Worm (Caenorhabditis elegans) whole organism, L1 larva: Measurements from ENCODE around the gene C06E2.5.

Experiments
- C04F5.9 ChIP-seq: sonication (generic microtip); optimal IDR thresholded peaks from 2 replicates; lab custom pipeline; 2016; ENCODE audit warnings: missing genetic modification characterization, missing compliant biosample characterization
- C16A3.4 ChIP-seq: fragments of 150-350 bp; optimal IDR thresholded peaks from 2 replicates; lab custom pipeline; 2014; ENCODE audit warnings: missing biosample characterization, missing genetic modification characterization
- F16B12.6 ChIP-seq: fragments of 150-350 bp; optimal IDR thresholded peaks from 2 replicates; lab custom pipeline; 2014; ENCODE audit warnings: missing biosample characterization, missing genetic modification characterization
- aha-1 ChIP-seq: fragments of 150-350 bp; optimal IDR thresholded peaks from 2 replicates; lab custom pipeline; 2014; ENCODE audit warnings: missing biosample characterization, missing genetic modification characterization
- blmp-1 ChIP-seq: fragments of 150-350 bp; optimal IDR thresholded peaks from 2 replicates; lab custom pipeline; 2014; ENCODE audit warnings: missing biosample characterization, missing genetic modification characterization
- ceh-8 ChIP-seq: fragments of 200-800 bp; sonication (Bioruptor generic); optimal IDR thresholded peaks from 2 replicates; lab custom pipeline; 2018; ENCODE audit warnings: mild to moderate bottlenecking, missing genetic modification characterization, moderate library complexity, missing compliant biosample characterization
- dsc-1 ChIP-seq: sonication (generic microtip); optimal IDR thresholded peaks from 2 replicates; lab custom pipeline; 2016; ENCODE audit warnings: mild to moderate bottlenecking, missing genetic modification characterization, missing compliant biosample characterization
- efl-1 ChIP-seq, 4 experiments: fragments of 150-350 bp; optimal IDR thresholded peaks in 3 of 4; peaks in 1 of 4; 1 replicate in 1 of 4; 2 replicates in 3 of 4; lab custom pipeline; 2014; ENCODE audit warnings: missing biosample characterization in 2 of 4, missing genetic modification characterization in 2 of 4, missing genetic modification reagents in 2 of 4
- elt-2 ChIP-seq: sonication (generic microtip); optimal IDR thresholded peaks from 2 replicates; lab custom pipeline; 2016; ENCODE audit warnings: missing genetic modification characterization, mild to moderate bottlenecking, inconsistent platforms, missing compliant biosample characterization, missing genetic modification reagents
- elt-3 ChIP-seq, 6 experiments: fragments of 150-350 bp in 1 of 6; sonication (generic microtip); optimal IDR thresholded peaks; 2 replicates each; lab custom pipeline; 2017 to 2018; ENCODE audit warnings: missing biosample characterization in 6 of 6, missing genetic modification characterization in 6 of 6, inconsistent platforms in 1 of 6
- ets-5 ChIP-seq: fragments of 200-800 bp; sonication (Bioruptor generic); IDR thresholded peaks from 2 replicates; pipeline ENCODE4 v1.3.6; 2022; ENCODE audit warnings: missing genetic modification characterization, missing compliant biosample characterization
- fos-1 ChIP-seq: fragments of 150-350 bp; optimal IDR thresholded peaks from 2 replicates; lab custom pipeline; 2014; ENCODE audit warnings: missing biosample characterization, missing genetic modification characterization
- grh-1 ChIP-seq: fragments of 200-800 bp; sonication (Bioruptor generic); IDR thresholded peaks from 2 replicates; pipeline ENCODE4 v1.3.6; 2022; ENCODE audit warnings: missing genetic modification reagents, missing genetic modification characterization, missing compliant biosample characterization
- hlh-17 ChIP-seq: fragments of 200-800 bp; sonication (Bioruptor generic); optimal IDR thresholded peaks from 2 replicates; lab custom pipeline; 2018; ENCODE audit warnings: missing genetic modification characterization, mild to moderate bottlenecking, missing compliant biosample characterization, moderate library complexity, borderline replicate concordance
- lin-13 ChIP-seq: fragments of 150-350 bp; optimal IDR thresholded peaks from 2 replicates; lab custom pipeline; 2014; ENCODE audit warnings: missing biosample characterization, missing genetic modification reagents, missing genetic modification characterization
- lin-14 ChIP-seq: fragments of 200-800 bp; sonication (Bioruptor generic); optimal IDR thresholded peaks from 2 replicates; lab custom pipeline; 2018; ENCODE audit warnings: mild to moderate bottlenecking, missing genetic modification characterization, moderate library complexity, missing compliant biosample characterization
- lin-15B ChIP-seq: fragments of 150-350 bp; sonication (generic microtip); optimal IDR thresholded peaks from 3 replicates; lab custom pipeline; 2014; ENCODE audit warnings: missing biosample characterization, missing genetic modification characterization
- lin-39 ChIP-seq: fragments of 150-350 bp; optimal IDR thresholded peaks from 2 replicates; lab custom pipeline; 2014; ENCODE audit warnings: missing biosample characterization, missing genetic modification reagents, missing genetic modification characterization
- lir-3 ChIP-seq: sonication (generic microtip); optimal IDR thresholded peaks from 2 replicates; lab custom pipeline; 2016; ENCODE audit warnings: mild to moderate bottlenecking, missing genetic modification characterization, moderate library complexity, missing compliant biosample characterization; ENCODE audit not compliant: poor library complexity
- mdl-1 ChIP-seq, 2 experiments: fragments of 150-350 bp; optimal IDR thresholded peaks; 2 replicates each; lab custom pipeline; 2014 to 2017; ENCODE audit warnings: missing biosample characterization in 2 of 2, missing genetic modification characterization in 2 of 2, inconsistent platforms in 1 of 2
- nhr-11 ChIP-seq: fragments of 150-350 bp; optimal IDR thresholded peaks from 2 replicates; lab custom pipeline; 2014; ENCODE audit warnings: missing biosample characterization, missing genetic modification characterization
- nhr-12 ChIP-seq: sonication (generic microtip); optimal IDR thresholded peaks from 2 replicates; lab custom pipeline; 2017; ENCODE audit warnings: missing biosample characterization, missing genetic modification characterization
- nhr-71 ChIP-seq: sonication (generic microtip); optimal IDR thresholded peaks from 2 replicates; lab custom pipeline; 2016; ENCODE audit warnings: mild to moderate bottlenecking, missing genetic modification characterization, moderate library complexity, missing compliant biosample characterization
- nhr-85 ChIP-seq: sonication (generic microtip); peaks from one replicate; lab custom pipeline; 2016; ENCODE audit warnings: missing genetic modification characterization, inconsistent platforms, missing compliant biosample characterization
- pax-3 ChIP-seq: fragments of 200-800 bp; sonication (Bioruptor generic); optimal IDR thresholded peaks from 2 replicates; lab custom pipeline; 2018; ENCODE audit warnings: mild to moderate bottlenecking, missing genetic modification characterization, moderate library complexity, missing compliant biosample characterization
- sptf-1 ChIP-seq: fragments of 150-350 bp; optimal IDR thresholded peaks from 2 replicates; lab custom pipeline; 2014; ENCODE audit warnings: missing biosample characterization, missing genetic modification characterization
- sup-37 ChIP-seq: fragments of 200-800 bp; sonication (Bioruptor generic); optimal IDR thresholded peaks from 2 replicates; lab custom pipeline; 2018; ENCODE audit warnings: mild to moderate bottlenecking, missing genetic modification characterization, missing compliant biosample characterization
- swsn-7 ChIP-seq: sonication (generic microtip); optimal IDR thresholded peaks from 2 replicates; lab custom pipeline; 2016; ENCODE audit warnings: missing genetic modification characterization, missing compliant biosample characterization
- tbx-2 ChIP-seq: sonication (generic microtip); optimal IDR thresholded peaks from 2 replicates; lab custom pipeline; 2016; ENCODE audit warnings: missing genetic modification characterization, missing compliant biosample characterization
- unc-30 ChIP-seq: sonication (generic microtip); optimal IDR thresholded peaks from 2 replicates; lab custom pipeline; 2017; ENCODE audit warnings: missing biosample characterization, missing genetic modification characterization
- unc-98 ChIP-seq: fragments of 200-800 bp; sonication (Bioruptor generic); IDR thresholded peaks from 2 replicates; pipeline ENCODE4 v1.3.6; 2022; ENCODE audit warnings: missing genetic modification characterization, missing compliant biosample characterization
- vab-15 ChIP-seq: sonication (generic microtip); optimal IDR thresholded peaks from 2 replicates; lab custom pipeline; 2017; ENCODE audit warnings: missing genotype, mild to moderate bottlenecking, missing genetic modification characterization, missing compliant biosample characterization
- xbp-1 ChIP-seq: sonication (generic microtip); optimal IDR thresholded peaks from 2 replicates; lab custom pipeline; 2016; ENCODE audit warnings: missing genetic modification characterization, missing compliant biosample characterization
- zag-1 ChIP-seq: fragments of 150-350 bp; optimal IDR thresholded peaks from 2 replicates; lab custom pipeline; 2014; ENCODE audit warnings: missing biosample characterization, missing genetic modification characterization
- zip-4 ChIP-seq: fragments of 200-800 bp; sonication (Bioruptor generic); optimal IDR thresholded peaks from 2 replicates; lab custom pipeline; 2018; ENCODE audit warnings: mild to moderate bottlenecking, missing genetic modification characterization, moderate library complexity, missing compliant biosample characterization
- ztf-4 ChIP-seq: fragments of 150-350 bp; optimal IDR thresholded peaks from 2 replicates; lab custom pipeline; 2014; ENCODE audit warnings: missing biosample characterization, missing genetic modification characterization

Gene C06E2.5

ce11 chrX:8890251-8890755 is 32.5 kb upstream of the C06E2.5 start:
- TF ChIP-seq blmp-1 (tag; lab: Kevin White, UChicago) (peak; percentile 85), vab-15 (tag; lab: Kevin White, UChicago) (no peak), efl-1 (optimal IDR thresholded peaks at IDR 0.05; lab: Kevin White, UChicago) (no peak), efl-1 (GFP tag; optimal IDR thresholded peaks at IDR 0.05 in 1 of 2; lab: Kevin White, UChicago) (peak in 1 of 2 experiments; percentile 70), tbx-2 (tag; lab: Kevin White, UChicago) (no peak), lin-15B (tag; lab: Kevin White, UChicago) (no peak)

- TF ChIP-seq dsc-1 (tag; lab: Kevin White, UChicago), result peak; percentile 55
- no peak for TF ChIP-seq sptf-1 (tag; lab: Kevin White, UChicago)
- no peak for TF ChIP-seq grh-1
- peak; percentile 26 for TF ChIP-seq lin-14 (GFP tag; lab: Kevin White, UChicago)
- TF ChIP-seq, all 84 proteins: peak for 2
Observed at ce11 chrX:8888835-8889234, 31.1 kb upstream of the C06E2.5 start.

DNA sequence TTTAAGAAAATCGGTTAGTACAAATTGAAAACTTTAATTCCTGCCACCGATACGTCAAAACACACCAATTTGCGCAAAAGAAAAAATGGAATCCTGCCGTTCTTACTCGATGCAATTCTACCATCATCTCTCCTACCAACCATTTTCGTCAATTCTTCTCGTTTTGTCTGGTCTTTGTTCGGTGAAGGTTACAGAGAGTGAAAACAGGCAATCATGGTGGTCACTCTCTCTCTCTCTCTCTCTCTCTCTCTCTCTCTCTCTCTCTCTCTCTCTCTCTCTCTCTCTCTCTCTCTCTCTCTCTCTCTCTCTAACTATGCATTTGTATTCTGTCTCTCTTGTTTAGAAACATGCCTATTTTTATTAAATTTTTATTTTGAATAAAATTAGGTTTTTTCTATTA is 24.4 kb upstream of the C06E2.5 start:
- TF ChIP-seq aha-1 (tag; lab: Kevin White, UChicago) (no peak), elt-3 (tag; optimal IDR thresholded peaks at IDR 0.05; lab: Kevin White, UChicago) (no peak), nhr-85 (tag; lab: Kevin White, UChicago) (peak; percentile 88), lin-14 (GFP tag; lab: Kevin White, UChicago) (peak; percentile 10), hlh-17 (GFP tag; lab: Kevin White, UChicago) (no peak), ztf-4 (tag; lab: Kevin White, UChicago) (no peak), unc-30 (no peak), nhr-12 (tag; lab: Kevin White, UChicago) (no peak), dsc-1 (tag; lab: Kevin White, UChicago) (no peak), lin-13 (GFP tag; lab: Kevin White, UChicago) (no peak), nhr-71 (tag; lab: Kevin White, UChicago) (no peak), ets-5 (GFP tag; lab: Robert Waterston, UW) (no peak), nhr-11 (tag; lab: Kevin White, UChicago) (no peak), fos-1 (tag; lab: Kevin White, UChicago) (no peak), swsn-7 (tag; lab: Kevin White, UChicago) (no peak), blmp-1 (tag; lab: Kevin White, UChicago) (peak; percentile 76), mdl-1 (tag; optimal IDR thresholded peaks at IDR 0.05; lab: Kevin White, UChicago) (no peak), ceh-8 (GFP tag; lab: Kevin White, UChicago) (no peak), pax-3 (no peak)

DNA sequence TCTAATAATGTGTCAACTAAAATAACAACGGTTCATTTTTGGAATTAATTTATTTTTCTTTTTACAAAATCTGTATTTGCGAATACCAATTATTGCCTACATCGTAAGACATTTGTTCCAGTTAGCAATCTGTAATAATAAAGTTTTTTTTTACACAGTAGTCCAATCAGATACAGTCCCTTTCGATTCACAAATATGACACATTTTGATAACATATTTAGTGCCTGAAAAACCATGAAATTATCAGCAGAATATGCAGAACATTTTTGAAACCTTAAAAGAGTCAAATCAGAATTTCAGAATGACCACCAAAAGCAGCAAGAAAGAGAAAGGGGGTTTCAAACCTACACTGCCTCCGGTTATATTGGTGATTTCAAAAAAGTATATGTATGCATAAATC is 21.6 kb upstream of the C06E2.5 start, which contains the start of gene C06E2.2:
C06E2.2 (plus strand) TSS at position 301 of the 400 bp plus-strand sequence.
- TF ChIP-seq zag-1 (tag; lab: Kevin White, UChicago) (no peak), lir-3 (tag; lab: Kevin White, UChicago) (no peak), lin-39 (tag; lab: Kevin White, UChicago) (no peak), F16B12.6 (no peak), C04F5.9 (tag; lab: Kevin White, UChicago) (no peak), sup-37 (GFP tag; lab: Kevin White, UChicago) (no peak), xbp-1 (tag; lab: Kevin White, UChicago) (no peak), unc-98 (GFP tag; lab: Robert Waterston, UW) (no peak), C16A3.4 (tag; lab: Kevin White, UChicago) (no peak), elt-2 (no peak), zip-4 (no peak)
